Fruit fly (Drosophila melanogaster) S2 (cell line): ENCODE data around the gene rst.

Experiments used
- CG8478 ChIP-seq: fragments of >200 bp; optimal IDR thresholded peaks from 2 replicates; lab custom pipeline; 2018
- CTCF ChIP-seq, 2 experiments: fragments of >200 bp; optimal IDR thresholded peaks; 2 replicates each; lab custom pipeline; 2018

DNA sequence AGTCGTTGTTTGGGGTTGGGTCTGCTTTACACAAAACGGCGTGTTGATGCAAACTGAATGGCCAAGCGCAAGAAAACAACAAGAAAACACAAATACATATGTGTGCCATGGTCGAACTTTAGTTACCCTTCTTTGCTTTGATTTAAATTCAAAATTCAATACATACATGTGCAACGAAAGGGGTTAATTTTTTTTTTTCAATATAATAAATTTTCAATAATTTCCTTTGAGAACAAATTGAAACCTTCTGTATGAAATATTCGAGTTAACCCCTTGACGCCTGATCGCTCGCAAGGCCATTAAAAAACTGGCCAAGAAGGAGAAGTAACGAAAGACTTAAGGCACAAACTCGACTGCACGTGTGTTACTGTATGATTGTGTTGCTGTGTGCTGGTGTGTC, 45.0 kb upstream of the rst start:
- no peak for TF ChIP-seq CG8478
- no peak for TF ChIP-seq CTCF (optimal IDR thresholded peaks at IDR 0.05; lab: Kevin White, UChicago)
